Worm (Caenorhabditis elegans) whole organism, young adult: ENCODE measurements around the gene srh-297.

Experiments
- B0261.1 ChIP-seq: sonication (generic microtip); optimal IDR thresholded peaks from 2 replicates; lab custom pipeline; 2016; ENCODE audit warnings: mild to moderate bottlenecking, missing genetic modification characterization, moderate library complexity, missing compliant biosample characterization
- F10E7.11 ChIP-seq: sonication (generic microtip); optimal IDR thresholded peaks from 2 replicates; lab custom pipeline; 2017; ENCODE audit warnings: mild to moderate bottlenecking, missing genetic modification characterization, moderate library complexity, missing compliant biosample characterization
- F39B2.1 ChIP-seq: fragments of 200-800 bp; sonication (Bioruptor generic); IDR thresholded peaks from 2 replicates; pipeline ENCODE4 v1.3.6; 2022; ENCODE audit warnings: missing genetic modification reagents, missing genetic modification characterization, missing compliant biosample characterization
- K11D2.4 ChIP-seq: fragments of 200-800 bp; sonication (Bioruptor generic); IDR thresholded peaks from 2 replicates; pipeline ENCODE4 v1.3.6; 2022; ENCODE audit warnings: missing genetic modification reagents, missing genetic modification characterization, missing compliant biosample characterization
- K12H6.12 ChIP-seq: fragments of 200-800 bp; sonication (Bioruptor generic); optimal IDR thresholded peaks from 2 replicates; lab custom pipeline; 2018; ENCODE audit warnings: mild to moderate bottlenecking, missing genetic modification characterization, missing compliant biosample characterization
- T07F8.4 ChIP-seq: sonication (generic microtip); optimal IDR thresholded peaks from 2 replicates; lab custom pipeline; 2016; ENCODE audit warnings: mild to moderate bottlenecking, missing genetic modification characterization, moderate library complexity, missing compliant biosample characterization
- akir-1 ChIP-seq: fragments of 200-800 bp; sonication (Bioruptor generic); optimal IDR thresholded peaks from 2 replicates; lab custom pipeline; 2018; ENCODE audit warnings: mild to moderate bottlenecking, missing genetic modification characterization, moderate library complexity, missing compliant biosample characterization
- athp-1 ChIP-seq: sonication (generic microtip); optimal IDR thresholded peaks from 2 replicates; lab custom pipeline; 2017; ENCODE audit warnings: mild to moderate bottlenecking, missing genetic modification characterization, missing compliant biosample characterization
- attf-5 ChIP-seq: fragments of 200-800 bp; sonication (Bioruptor generic); optimal IDR thresholded peaks from 2 replicates; lab custom pipeline; 2018; ENCODE audit warnings: mild to moderate bottlenecking, missing genetic modification characterization, missing compliant biosample characterization
- attf-6 ChIP-seq: fragments of 200-800 bp; sonication (Bioruptor generic); IDR thresholded peaks from 2 replicates; pipeline ENCODE4 v1.3.6; 2022; ENCODE audit warnings: missing genetic modification reagents, missing genetic modification characterization, missing compliant biosample characterization
- bed-1 ChIP-seq: fragments of 200-800 bp; sonication (Bioruptor generic); IDR thresholded peaks from 2 replicates; pipeline ENCODE4 v1.3.6; 2022; ENCODE audit warnings: missing genetic modification reagents, missing genetic modification characterization, missing compliant biosample characterization
- cebp-1 ChIP-seq, 2 experiments: fragments of 200-800 bp in 1 of 2; sonication (Bioruptor generic) in 1 of 2; sonication (generic microtip) in 1 of 2; IDR thresholded peaks in 1 of 2; optimal IDR thresholded peaks in 1 of 2; 2 replicates each; pipeline versions ENCODE4 v1.3.6 to Lab custom; 2017 to 2022; ENCODE audit warnings: missing compliant biosample characterization in 2 of 2, missing genetic modification characterization in 2 of 2, mild to moderate bottlenecking in 1 of 2, missing genetic modification reagents in 1 of 2, moderate library complexity in 1 of 2
- cebp-2 ChIP-seq: fragments of 200-800 bp; sonication (Bioruptor generic); IDR thresholded peaks from 2 replicates; pipeline ENCODE4 v1.3.6; 2022; ENCODE audit warnings: missing genetic modification characterization, missing compliant biosample characterization
- ceh-100 ChIP-seq: fragments of 200-800 bp; sonication (Bioruptor generic); IDR thresholded peaks from 2 replicates; pipeline ENCODE4 v1.3.6; 2022; ENCODE audit warnings: missing genetic modification reagents, missing genetic modification characterization, missing compliant biosample characterization
- ceh-27 ChIP-seq: fragments of 200-800 bp; sonication (Bioruptor generic); optimal IDR thresholded peaks from 2 replicates; lab custom pipeline; 2018; ENCODE audit warnings: mild to moderate bottlenecking, missing genetic modification characterization, moderate library complexity, missing compliant biosample characterization
- ceh-79 ChIP-seq: sonication (generic microtip); optimal IDR thresholded peaks from 2 replicates; lab custom pipeline; 2017; ENCODE audit warnings: mild to moderate bottlenecking, missing genetic modification characterization, missing compliant biosample characterization
- chd-7 ChIP-seq: sonication (generic microtip); optimal IDR thresholded peaks from 2 replicates; lab custom pipeline; 2016; ENCODE audit warnings: mild to moderate bottlenecking, missing genetic modification characterization, moderate library complexity, missing compliant biosample characterization
- dpl-1 ChIP-seq: fragments of 150-350 bp; optimal IDR thresholded peaks from 2 replicates; lab custom pipeline; 2014; ENCODE audit warnings: missing biosample characterization, missing genetic modification reagents, missing genetic modification characterization
- efl-1 ChIP-seq: fragments of 150-350 bp; optimal IDR thresholded peaks from 2 replicates; lab custom pipeline; 2014; ENCODE audit warnings: missing biosample characterization, missing genetic modification reagents, missing genetic modification characterization
- hlh-12 ChIP-seq: sonication (generic microtip); optimal IDR thresholded peaks from 2 replicates; lab custom pipeline; 2016; ENCODE audit warnings: missing genetic modification characterization, missing compliant biosample characterization
- hlh-26 ChIP-seq: fragments of 200-800 bp; sonication (Bioruptor generic); conservative IDR thresholded peaks from 2 replicates; pipeline ENCODE4 v1.3.6; 2022; ENCODE audit warnings: missing genetic modification reagents, missing genetic modification characterization, missing compliant biosample characterization
- hrde-1 ChIP-seq: sonication (generic microtip); optimal IDR thresholded peaks from 2 replicates; lab custom pipeline; 2016; ENCODE audit warnings: missing genetic modification characterization, mild to moderate bottlenecking, missing compliant biosample characterization, moderate library complexity, missing genotype, missing genetic modification reagents, borderline replicate concordance
- hsf-1 ChIP-seq: fragments of 200-800 bp; sonication (Bioruptor generic); IDR thresholded peaks from 2 replicates; pipeline ENCODE4 v1.3.6; 2022; ENCODE audit warnings: missing genetic modification reagents, missing genetic modification characterization, missing compliant biosample characterization
- lag-1 ChIP-seq: fragments of 200-800 bp; sonication (Bioruptor generic); IDR thresholded peaks from 2 replicates; pipeline ENCODE4 v1.3.6; 2022; ENCODE audit warnings: missing genetic modification reagents, missing genetic modification characterization, missing compliant biosample characterization
- let-607 ChIP-seq, 2 experiments: fragments of 200-800 bp in 1 of 2; sonication (Bioruptor generic) in 1 of 2; sonication (generic microtip) in 1 of 2; optimal IDR thresholded peaks; 2 replicates each; lab custom pipeline; 2016 to 2018; ENCODE audit warnings: mild to moderate bottlenecking in 2 of 2, missing compliant biosample characterization in 2 of 2, missing genetic modification characterization in 2 of 2, moderate library complexity in 2 of 2, missing genotype in 1 of 2
- lin-35 ChIP-seq, 3 experiments: fragments of 150-350 bp in 2 of 3; sonication (generic microtip) in 1 of 3; optimal IDR thresholded peaks; 2 replicates each; lab custom pipeline; 2014 to 2018; ENCODE audit warnings: missing biosample characterization in 3 of 3, missing genetic modification characterization in 3 of 3, missing genetic modification reagents in 3 of 3
- lin-40 ChIP-seq: sonication (generic microtip); optimal IDR thresholded peaks from 2 replicates; lab custom pipeline; 2016; ENCODE audit warnings: missing genetic modification characterization, mild to moderate bottlenecking, missing compliant biosample characterization, missing genotype, missing genetic modification reagents
- madf-3 ChIP-seq: fragments of 200-800 bp; sonication (Bioruptor generic); IDR thresholded peaks from 2 replicates; pipeline ENCODE4 v1.3.6; 2022; ENCODE audit warnings: missing genetic modification reagents, missing genetic modification characterization, missing compliant biosample characterization
- madf-8 ChIP-seq: fragments of 200-800 bp; sonication (Bioruptor generic); conservative IDR thresholded peaks from 2 replicates; pipeline ENCODE4 v1.3.6; 2022; ENCODE audit warnings: missing genetic modification reagents, missing genetic modification characterization, missing compliant biosample characterization
- nfya-1 ChIP-seq: sonication (generic microtip); optimal IDR thresholded peaks from 2 replicates; lab custom pipeline; 2017; ENCODE audit warnings: antibody characterized with exemption, missing compliant biosample characterization, missing genetic modification characterization, borderline replicate concordance; ENCODE audit not compliant: insufficient read depth
- nfya-2 ChIP-seq: fragments of 200-800 bp; sonication (Bioruptor generic); IDR thresholded peaks from 2 replicates; pipeline ENCODE4 v1.3.6; 2022; ENCODE audit warnings: missing genetic modification reagents, missing genetic modification characterization, missing compliant biosample characterization
- pha-4 ChIP-seq: fragments of 150-350 bp; sonication (generic microtip); optimal IDR thresholded peaks from 2 replicates; lab custom pipeline; 2014; ENCODE audit warnings: missing biosample characterization, missing genetic modification reagents, missing genetic modification characterization
- repo-1 ChIP-seq: sonication (generic microtip); optimal IDR thresholded peaks from 2 replicates; lab custom pipeline; 2017; ENCODE audit warnings: mild to moderate bottlenecking, missing genetic modification characterization, missing compliant biosample characterization
- sea-2 ChIP-seq: fragments of 200-800 bp; sonication (Bioruptor generic); IDR thresholded peaks from 2 replicates; pipeline ENCODE4 v1.3.6; 2022; ENCODE audit warnings: missing genetic modification characterization, missing compliant biosample characterization
- sptf-2 ChIP-seq: fragments of 200-800 bp; sonication (Bioruptor generic); optimal IDR thresholded peaks from 2 replicates; lab custom pipeline; 2018; ENCODE audit warnings: mild to moderate bottlenecking, missing genetic modification characterization, missing compliant biosample characterization
- zfh-2 ChIP-seq: fragments of 200-800 bp; sonication (Bioruptor generic); conservative IDR thresholded peaks from 2 replicates; pipeline ENCODE4 v1.3.6; 2022; ENCODE audit warnings: missing genetic modification reagents, missing genetic modification characterization, missing compliant biosample characterization
- ztf-26 ChIP-seq: sonication (generic microtip); optimal IDR thresholded peaks from 2 replicates; lab custom pipeline; 2017; ENCODE audit warnings: missing genetic modification characterization, missing compliant biosample characterization
- ztf-6 ChIP-seq: fragments of 200-800 bp; sonication (Bioruptor generic); IDR thresholded peaks from 2 replicates; pipeline ENCODE4 v1.3.6; 2022; ENCODE audit warnings: missing genetic modification reagents, missing genetic modification characterization, missing compliant biosample characterization

srh-297 gene

DNA sequence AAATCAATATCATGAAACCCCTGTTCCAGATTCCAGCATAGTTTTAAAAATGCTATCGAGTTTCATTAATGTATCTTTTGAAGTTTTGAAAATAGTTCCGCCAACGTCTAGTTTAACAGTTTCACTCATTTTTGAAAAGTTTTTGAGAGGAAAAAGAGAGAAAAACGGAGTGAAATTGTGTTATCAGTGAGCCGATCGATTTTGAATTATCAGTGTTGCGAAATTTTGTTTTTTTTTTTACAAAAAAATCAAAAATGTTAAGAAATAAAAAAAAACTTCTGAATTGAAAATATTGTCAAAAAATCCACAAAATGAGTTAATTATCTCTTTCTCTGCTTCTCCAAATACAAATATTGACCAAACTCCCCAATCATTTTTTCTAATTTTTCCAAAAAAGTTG, 7.6 kb downstream of the srh-297 start, which contains the start of gene ZC239.13:
Gene ZC239.13, minus strand, starts transcription at position 154 of the 400 bp plus-strand sequence.
- TF ChIP-seq lin-40 (tag; lab: Kevin White, UChicago) (no peak), chd-7 (no peak), repo-1 (no peak), lag-1 (GFP tag; lab: Robert Waterston, UW) (no peak), ztf-26 (tag; lab: Kevin White, UChicago) (no peak), ceh-79 (tag; lab: Kevin White, UChicago) (no peak), cebp-1 (GFP tag; IDR thresholded peaks at IDR 0.05; lab: Robert Waterston, UW) (peak; percentile 74; the same call in 1 of the 2 replicates), cebp-1 (tag; optimal IDR thresholded peaks at IDR 0.05; lab: Kevin White, UChicago) (peak; percentile 78), hrde-1 (no peak)

- TF ChIP-seq pha-4 (tag; lab: Kevin White, UChicago), result no peak
- no peak for TF ChIP-seq hlh-26 (GFP tag; lab: Robert Waterston, UW)
- no peak for TF ChIP-seq ztf-26 (tag; lab: Kevin White, UChicago)
- no peak for TF ChIP-seq T07F8.4 (tag; lab: Kevin White, UChicago)
- TF ChIP-seq ceh-100, result no peak
- TF ChIP-seq hsf-1 (GFP tag; lab: Robert Waterston, UW), result no peak
- no peak for TF ChIP-seq madf-3 (GFP tag; lab: Robert Waterston, UW)
- TF ChIP-seq sptf-2 (GFP tag; lab: Kevin White, UChicago), result no peak
- TF ChIP-seq athp-1 (tag; lab: Kevin White, UChicago), result no peak
- no peak for TF ChIP-seq bed-1 (GFP tag; lab: Robert Waterston, UW)
- no peak for TF ChIP-seq K12H6.12 (tag; lab: Kevin White, UChicago)
- TF ChIP-seq cebp-2 (GFP tag; lab: Robert Waterston, UW), result no peak
- TF ChIP-seq nfya-2 (GFP tag; lab: Robert Waterston, UW), result no peak
- TF ChIP-seq lin-35 (GFP tag; optimal IDR thresholded peaks at IDR 0.05; lab: Kevin White, UChicago), result no peak
- TF ChIP-seq akir-1 (GFP tag; lab: Kevin White, UChicago), result no peak
- TF ChIP-seq F39B2.1 (GFP tag; lab: Robert Waterston, UW), result no peak
- no peak for TF ChIP-seq B0261.1 (tag; lab: Kevin White, UChicago)
Observed at ce11 chrII:3221730-3222129, 8.6 kb downstream of the srh-297 start, which contains the start of gene ZC239.14. TSS of gene ZC239.14 (minus strand) at chrII:3222034.

ce11 chrII:3220723-3221122, 9.6 kb downstream of the srh-297 start, which contains the start of gene ZC239.22:
TSS of gene ZC239.22 (minus strand) at chrII:3220823.
- no peak for TF ChIP-seq ceh-27 (GFP tag; lab: Kevin White, UChicago)
- TF ChIP-seq hlh-12 (tag; lab: Kevin White, UChicago), result no peak
- TF ChIP-seq madf-8, result no peak
- TF ChIP-seq let-607 (tag; optimal IDR thresholded peaks at IDR 0.05; lab: Kevin White, UChicago), result no peak
- no peak for TF ChIP-seq dpl-1 (GFP tag; lab: Kevin White, UChicago)
- TF ChIP-seq hlh-26 (GFP tag; lab: Robert Waterston, UW), result no peak
- no peak for TF ChIP-seq sea-2 (GFP tag; lab: Robert Waterston, UW)
- no peak for TF ChIP-seq F10E7.11
- no peak for TF ChIP-seq attf-6 (GFP tag; lab: Robert Waterston, UW)
- no peak for TF ChIP-seq attf-5 (GFP tag; lab: Kevin White, UChicago)
- TF ChIP-seq efl-1 (GFP tag; lab: Kevin White, UChicago), result no peak
- TF ChIP-seq ztf-6 (GFP tag; lab: Robert Waterston, UW), result no peak
- TF ChIP-seq chd-7, result no peak
- no peak for TF ChIP-seq K11D2.4 (GFP tag; lab: Robert Waterston, UW)
- no peak for TF ChIP-seq nfya-1 (tag; lab: Kevin White, UChicago)
- no peak for TF ChIP-seq zfh-2 (GFP tag; lab: Robert Waterston, UW)
- TF ChIP-seq, all 124 proteins: peak for 0
